Worm (Caenorhabditis elegans) whole organism, L4/young adult: ENCODE results near the gene clec-223.

Experiments used
- W03F9.2 ChIP-seq: fragments of 150-350 bp; optimal IDR thresholded peaks from 2 replicates; lab custom pipeline; 2014; ENCODE audit warnings: missing biosample characterization, missing genetic modification characterization
- dao-5 ChIP-seq: sonication (generic microtip); optimal IDR thresholded peaks from 2 replicates; lab custom pipeline; 2016; ENCODE audit warnings: missing genotype, missing genetic modification characterization, moderate library complexity, missing compliant biosample characterization
- him-1 ChIP-seq: sonication (generic microtip); optimal IDR thresholded peaks from 2 replicates; lab custom pipeline; 2016; ENCODE audit warnings: missing genotype, missing genetic modification reagents, missing genetic modification characterization, missing compliant biosample characterization

The clec-223 gene

DNA sequence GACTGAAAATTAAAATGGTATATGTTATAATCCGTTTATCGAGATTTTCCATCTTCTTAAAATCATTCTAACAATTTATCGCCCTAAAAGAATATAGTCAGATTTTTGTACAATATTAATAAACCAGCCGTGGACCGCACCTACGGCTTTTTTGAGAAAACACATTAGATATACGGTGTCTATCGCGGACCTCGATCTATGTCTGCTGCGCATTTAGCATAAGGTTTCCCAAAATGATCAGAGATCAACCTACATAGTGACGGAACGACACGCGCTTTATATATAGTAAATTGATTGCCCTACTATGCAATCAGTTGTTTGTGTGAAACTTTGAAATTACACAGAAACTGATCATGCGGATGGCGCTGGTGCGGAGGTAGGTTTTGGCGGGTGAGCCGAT is 19.7 kb downstream of the clec-223 start:
- TF ChIP-seq W03F9.2 (tag; lab: Kevin White, UChicago) (no peak), him-1 (tag; lab: Kevin White, UChicago) (no peak), dao-5 (tag; lab: Kevin White, UChicago) (no peak)

- TF ChIP-seq W03F9.2 (tag; lab: Kevin White, UChicago) (no peak), him-1 (tag; lab: Kevin White, UChicago) (no peak), dao-5 (tag; lab: Kevin White, UChicago) (no peak)
Observed at ce11 chrV:11294393-11294792, 21.4 kb downstream of the clec-223 start, which contains the start of gene T03F7.6. TSS of gene T03F7.6 (plus strand) at chrV:11294693.

ce11 chrV:11298632-11299031 is 25.7 kb downstream of the clec-223 start, which contains the start of gene T03F7.5:
TSS of gene T03F7.5 (minus strand) at chrV:11298732.
- TF ChIP-seq W03F9.2 (tag; lab: Kevin White, UChicago), result no peak
- TF ChIP-seq dao-5 (tag; lab: Kevin White, UChicago), result no peak
- TF ChIP-seq him-1 (tag; lab: Kevin White, UChicago), result no peak

DNA sequence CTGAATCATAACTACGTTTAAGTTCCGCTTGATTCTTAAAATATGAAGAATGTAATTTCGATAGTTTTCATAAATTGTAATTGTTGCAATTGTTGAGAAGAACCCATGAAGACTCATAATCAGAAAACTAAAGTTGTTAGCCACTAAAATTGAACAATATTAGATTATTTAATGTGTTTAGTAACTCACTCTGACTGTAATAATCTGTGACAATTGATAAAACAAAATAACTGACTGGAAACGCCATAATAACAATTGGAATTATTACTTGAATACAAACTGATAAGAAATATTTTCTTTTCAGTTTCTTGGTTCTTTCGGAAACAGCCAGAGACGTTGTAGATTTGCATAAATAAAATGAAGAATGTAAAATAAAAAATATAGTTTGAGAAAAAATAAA is 26.5 kb downstream of the clec-223 start:
- TF ChIP-seq him-1 (tag; lab: Kevin White, UChicago), result no peak
- TF ChIP-seq dao-5 (tag; lab: Kevin White, UChicago), result no peak
- TF ChIP-seq W03F9.2 (tag; lab: Kevin White, UChicago), result no peak

- no peak for TF ChIP-seq dao-5 (tag; lab: Kevin White, UChicago)
- no peak for TF ChIP-seq him-1 (tag; lab: Kevin White, UChicago)
- no peak for TF ChIP-seq W03F9.2 (tag; lab: Kevin White, UChicago)
Observed at ce11 chrV:11300539-11300938, 27.6 kb downstream of the clec-223 start, which contains the start of gene srh-47. TSS of gene srh-47 (minus strand) at chrV:11300639.

DNA sequence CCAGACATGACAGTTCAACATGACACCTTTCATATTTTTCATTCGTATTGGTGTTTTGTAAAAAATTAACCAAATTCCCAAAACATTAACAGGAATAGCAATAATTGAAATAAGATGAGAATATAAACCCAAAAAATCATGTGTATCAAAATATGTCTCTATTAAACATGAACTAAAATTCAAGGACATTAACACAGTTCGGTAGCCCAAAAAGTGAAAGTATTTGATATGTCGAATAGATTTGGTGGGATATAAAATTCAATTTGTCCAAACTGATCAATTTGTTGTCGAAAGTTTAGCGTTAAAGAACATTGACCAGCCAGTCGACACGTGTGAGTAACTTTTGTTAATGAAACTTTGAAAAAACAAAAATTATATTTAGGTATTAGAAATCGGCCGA is 29.8 kb downstream of the clec-223 start, which contains the start of gene srh-46:
TSS of gene srh-46 (minus strand) at position 189 of the 400 bp plus-strand sequence.
- TF ChIP-seq dao-5 (tag; lab: Kevin White, UChicago) (no peak), him-1 (tag; lab: Kevin White, UChicago) (no peak), W03F9.2 (tag; lab: Kevin White, UChicago) (no peak)

ce11 chrV:11304200-11304599 is 31.3 kb downstream of the clec-223 start:
- TF ChIP-seq W03F9.2 (tag; lab: Kevin White, UChicago), result no peak
- no peak for TF ChIP-seq dao-5 (tag; lab: Kevin White, UChicago)
- TF ChIP-seq him-1 (tag; lab: Kevin White, UChicago), result no peak

DNA sequence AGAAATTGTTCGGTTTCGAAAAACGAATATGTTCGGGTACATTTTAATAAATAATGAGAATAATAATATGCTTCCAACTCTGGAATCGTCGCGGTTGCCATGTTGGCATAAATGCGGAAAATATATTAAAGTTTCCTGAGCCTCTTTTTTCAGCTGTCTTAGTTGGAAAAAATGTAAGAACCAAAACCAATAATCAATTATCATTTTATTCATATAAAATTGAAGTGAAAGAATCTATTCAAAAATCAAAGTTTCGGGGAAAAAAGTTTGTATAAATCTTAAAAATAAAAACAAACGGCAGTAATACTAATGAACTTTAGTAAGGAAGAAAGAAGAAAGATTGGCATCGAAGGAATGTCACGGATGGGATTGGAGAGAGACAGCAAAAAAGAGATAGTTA is 31.9 kb downstream of the clec-223 start, which contains the start of gene srh-45:
TSS of gene srh-45 (minus strand) at position 101 of the 400 bp plus-strand sequence.
- TF ChIP-seq dao-5 (tag; lab: Kevin White, UChicago) (no peak), him-1 (tag; lab: Kevin White, UChicago) (no peak)

DNA sequence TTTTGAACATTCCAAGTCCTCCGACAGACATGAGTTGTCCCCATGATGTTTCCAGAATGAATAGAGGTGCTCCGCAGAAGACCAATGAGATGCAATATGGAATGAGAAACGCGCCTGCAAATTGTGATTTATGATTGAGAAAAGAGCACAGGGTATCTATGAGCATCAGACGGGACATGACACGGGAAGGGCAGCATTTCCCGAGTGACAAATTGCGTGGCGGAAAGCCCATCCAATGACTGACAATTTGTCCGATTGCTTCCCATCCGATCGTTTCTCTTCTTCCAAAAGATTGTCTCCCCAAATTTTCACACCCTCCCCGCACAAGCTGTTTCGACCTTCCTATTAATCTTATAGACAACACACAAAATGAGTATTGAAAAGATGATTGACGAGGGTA is 34.8 kb downstream of the clec-223 start:
- TF ChIP-seq W03F9.2 (tag; lab: Kevin White, UChicago) (no peak), him-1 (tag; lab: Kevin White, UChicago) (no peak), dao-5 (tag; lab: Kevin White, UChicago) (no peak)

DNA sequence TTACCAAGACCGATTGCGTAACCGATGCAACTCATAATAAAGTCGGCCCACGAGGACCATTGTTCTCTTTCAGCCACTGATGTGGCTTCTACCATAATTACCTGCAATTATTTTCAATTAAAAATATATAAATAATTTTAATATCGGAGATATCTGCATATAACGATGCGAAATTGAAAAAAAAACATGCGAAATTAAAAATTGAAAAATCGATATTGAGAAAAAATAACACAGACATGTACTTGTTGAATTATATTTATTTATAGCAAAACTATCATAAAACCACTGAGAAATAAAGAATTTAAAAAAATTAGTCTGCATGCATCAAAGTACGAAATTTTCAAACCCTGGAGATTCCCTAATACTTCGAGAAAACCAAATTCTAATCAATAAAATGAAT is 35.4 kb downstream of the clec-223 start, which contains the start of gene snf-11:
TSS of gene snf-11 (minus strand) at position 101 of the 400 bp plus-strand sequence.
- no peak for TF ChIP-seq W03F9.2 (tag; lab: Kevin White, UChicago)
- no peak for TF ChIP-seq dao-5 (tag; lab: Kevin White, UChicago)
- no peak for TF ChIP-seq him-1 (tag; lab: Kevin White, UChicago)

DNA sequence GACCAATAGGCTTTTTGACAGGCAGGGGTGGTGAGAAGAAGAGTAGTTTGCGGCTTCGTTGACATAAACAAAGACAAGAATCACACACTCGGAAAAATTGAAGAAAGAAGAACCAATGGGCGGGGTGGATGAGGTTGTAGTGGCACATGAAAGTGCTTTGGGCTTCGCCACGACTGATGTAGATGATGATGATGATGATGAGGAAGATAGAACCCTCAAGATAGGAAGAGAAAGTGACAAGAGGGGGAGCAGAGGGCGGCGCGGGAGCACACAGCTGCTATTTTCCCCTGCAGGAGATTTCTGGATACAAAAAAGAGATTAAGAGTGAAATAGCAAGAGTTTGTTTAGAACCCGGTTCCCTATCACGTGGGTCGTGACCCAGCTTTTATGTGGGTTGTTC is 36.0 kb downstream of the clec-223 start:
- TF ChIP-seq dao-5 (tag; lab: Kevin White, UChicago), result no peak
- TF ChIP-seq him-1 (tag; lab: Kevin White, UChicago), result no peak
- no peak for TF ChIP-seq W03F9.2 (tag; lab: Kevin White, UChicago)

ce11 chrV:11311013-11311472 is 38.1 kb downstream of the clec-223 start, which contains the start of gene T03F7.7:
TSS of gene T03F7.7 (plus strand) at chrV:11311422.
- TF ChIP-seq W03F9.2 (tag; lab: Kevin White, UChicago), result no peak
- TF ChIP-seq dao-5 (tag; lab: Kevin White, UChicago), result no peak
- no peak for TF ChIP-seq him-1 (tag; lab: Kevin White, UChicago)

- TF ChIP-seq dao-5 (tag; lab: Kevin White, UChicago) (no peak), W03F9.2 (tag; lab: Kevin White, UChicago) (no peak), him-1 (tag; lab: Kevin White, UChicago) (no peak)
Observed at ce11 chrV:11312904-11313303, 40.0 kb downstream of the clec-223 start.
